Worm (Caenorhabditis elegans): ENCODE data around the gene T19H12.2.

DNA sequence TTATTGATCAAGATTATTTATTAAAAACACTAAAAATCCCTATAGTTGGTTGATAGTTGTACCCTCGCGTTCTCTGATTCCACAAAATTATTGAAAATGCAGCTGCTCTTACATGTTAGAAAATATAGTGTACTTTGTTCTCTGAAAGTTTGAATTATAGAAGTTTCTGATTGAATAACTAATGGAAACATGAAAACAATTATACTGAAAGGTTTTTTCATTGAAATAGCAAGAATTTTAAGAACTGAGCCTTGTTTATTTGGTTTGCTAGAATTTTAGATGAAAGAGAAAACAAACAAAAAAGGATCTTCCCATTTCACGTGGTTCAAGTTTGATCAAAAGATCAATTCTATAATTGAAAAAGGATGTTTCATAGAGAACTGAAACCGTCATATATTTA is 22.7 kb upstream of the T19H12.2 start:
- TF ChIP-seq ztf-11 (tag; optimal IDR thresholded peaks at IDR 0.05) (no peak), lin-13 (tag; optimal IDR thresholded peaks at IDR 0.05) (no peak), elt-3 (tag; optimal IDR thresholded peaks at IDR 0.05) (no peak), nhr-237 (tag; optimal IDR thresholded peaks at IDR 0.05) (no peak), pha-4 (tag; optimal IDR thresholded peaks at IDR 0.05) (no peak)
